Worm (Caenorhabditis elegans) whole organism, late embryonic: Measurements from ENCODE around the gene Y34B4A.4.

Source experiments
- hlh-13 ChIP-seq: fragments of 200-800 bp; sonication (Bioruptor generic); optimal IDR thresholded peaks from 2 replicates; lab custom pipeline; 2018; ENCODE audit warnings: mild to moderate bottlenecking, missing genetic modification characterization, missing compliant biosample characterization
- hlh-15 ChIP-seq: sonication (generic microtip); optimal IDR thresholded peaks from 2 replicates; lab custom pipeline; 2016; ENCODE audit warnings: missing genetic modification characterization, missing compliant biosample characterization
- hlh-30 ChIP-seq: sonication (generic microtip); optimal IDR thresholded peaks from 2 replicates; lab custom pipeline; 2017; ENCODE audit warnings: antibody characterized with exemption, missing genetic modification characterization, missing compliant biosample characterization; ENCODE audit not compliant: insufficient read depth

- no peak for TF ChIP-seq hlh-13
- TF ChIP-seq hlh-15 = no peak
- TF ChIP-seq hlh-30 (tag; lab: Kevin White, UChicago) = no peak
Measured at ce11 chrX:5279674-5280073, 15.5 kb downstream of the Y34B4A.4 start, which contains the start of gene rga-8.
